Worm (Caenorhabditis elegans) whole organism, midembryonic: ENCODE results near the gene dmd-8.

Experiments
- cog-1 ChIP-seq: sonication (generic microtip); optimal IDR thresholded peaks from 2 replicates; lab custom pipeline; 2016; ENCODE audit warnings: missing genetic modification characterization, missing compliant biosample characterization
- flt-1 ChIP-seq: fragments of 200-800 bp; sonication (Bioruptor generic); IDR thresholded peaks from 2 replicates; pipeline ENCODE4 v1.3.6; 2022; ENCODE audit warnings: missing genetic modification characterization, missing compliant biosample characterization
- tab-1 ChIP-seq: fragments of 200-800 bp; sonication (Bioruptor generic); IDR thresholded peaks from 2 replicates; pipeline ENCODE4 v1.3.6; 2022; ENCODE audit warnings: missing genetic modification characterization, missing compliant biosample characterization

- TF ChIP-seq flt-1, result no peak
- no peak for TF ChIP-seq cog-1 (tag; lab: Kevin White, UChicago)
- TF ChIP-seq tab-1 (GFP tag; lab: Robert Waterston, UW), result no peak
These were observed 37.9 kb downstream of the dmd-8 start for ce11 chrV:298395-298794.
